Fruit fly (Drosophila melanogaster) whole organism, embryonic: ENCODE data around the gene scrib.
A peak's percentile ranks its signal among the peaks of the same experiment; 100 is the strongest.

Experiments used
- Asciz ChIP-seq: fragments of 200-800 bp; sonication (Bioruptor generic); optimal IDR thresholded peaks from 2 replicates; lab custom pipeline; 2017; ENCODE audit warnings: missing biosample characterization, mild to moderate bottlenecking, missing genetic modification characterization, missing genetic modification reagents
- Bteb2 ChIP-seq: fragments of 200-800 bp; sonication (Bioruptor generic); optimal IDR thresholded peaks from 2 replicates; lab custom pipeline; 2016; ENCODE audit warnings: missing biosample characterization, missing genetic modification characterization
- CG10274 ChIP-seq: fragments of 200-800 bp; sonication (Bioruptor generic); optimal IDR thresholded peaks from 3 replicates; lab custom pipeline; 2017; ENCODE audit warnings: missing biosample characterization, mild to moderate bottlenecking, missing genetic modification characterization
- CG10543 ChIP-seq: fragments of 200-800 bp; sonication (Bioruptor generic); optimal IDR thresholded peaks from 3 replicates; lab custom pipeline; 2017; ENCODE audit warnings: missing biosample characterization, mild to moderate bottlenecking, missing genetic modification characterization, moderate library complexity
- CG10979 ChIP-seq: fragments of 200-800 bp; sonication (Bioruptor generic); optimal IDR thresholded peaks from 2 replicates; lab custom pipeline; 2018; ENCODE audit warnings: missing biosample characterization, mild to moderate bottlenecking, missing genetic modification characterization, moderate library complexity
- CG11085 ChIP-seq: fragments of 200-800 bp; sonication (Bioruptor generic); IDR thresholded peaks from 2 replicates; pipeline ENCODE4 v1.3.6; 2022; ENCODE audit warnings: missing biosample characterization, missing genetic modification characterization
- CG11456 ChIP-seq: fragments of 200-800 bp; sonication (Bioruptor generic); IDR thresholded peaks from 3 replicates; pipeline ENCODE4 v1.3.6; 2022; ENCODE audit warnings: missing biosample characterization, missing genetic modification characterization
- CG12769 ChIP-seq: fragments of 200-800 bp; sonication (Bioruptor generic); optimal IDR thresholded peaks from 2 replicates; lab custom pipeline; 2019; ENCODE audit warnings: missing biosample characterization, mild to moderate bottlenecking, missing genetic modification characterization, moderate library complexity
- CG12942 ChIP-seq: fragments of 200-800 bp; sonication (Bioruptor generic); optimal IDR thresholded peaks from 3 replicates; lab custom pipeline; 2016; ENCODE audit warnings: missing biosample characterization, missing genetic modification characterization
- CG14860 ChIP-seq: fragments of 200-800 bp; sonication (Bioruptor generic); IDR thresholded peaks from 3 replicates; pipeline ENCODE4 v1.3.6; 2022; ENCODE audit warnings: missing biosample characterization, missing genetic modification characterization; ENCODE audit not compliant: partially characterized antibody
- CG18011 ChIP-seq: fragments of 200-800 bp; sonication (Bioruptor generic); optimal IDR thresholded peaks from 2 replicates; lab custom pipeline; 2017; ENCODE audit warnings: missing biosample characterization, missing genetic modification characterization, mild to moderate bottlenecking, moderate library complexity, missing genotype
- CG18599 ChIP-seq: fragments of 200-800 bp; sonication (Bioruptor generic); optimal IDR thresholded peaks from 3 replicates; lab custom pipeline; 2017; ENCODE audit warnings: missing biosample characterization, missing genetic modification characterization, mild to moderate bottlenecking, moderate library complexity, missing genetic modification reagents
- CG3065 ChIP-seq: fragments of 200-800 bp; sonication (Bioruptor generic); optimal IDR thresholded peaks from 2 replicates; lab custom pipeline; 2016; ENCODE audit warnings: missing biosample characterization, missing genetic modification characterization
- CG31441 ChIP-seq: fragments of 200-800 bp; sonication (Bioruptor generic); IDR thresholded peaks from 2 replicates; pipeline ENCODE4 v1.3.6; 2022; ENCODE audit warnings: missing biosample characterization, missing genetic modification characterization
- CG43689 ChIP-seq: fragments of 200-800 bp; sonication (Bioruptor generic); IDR thresholded peaks from 2 replicates; pipeline ENCODE4 v1.3.6; 2022; ENCODE audit warnings: missing biosample characterization, missing genetic modification characterization
- CG6689 ChIP-seq: fragments of 200-800 bp; sonication (Bioruptor generic); IDR thresholded peaks from 2 replicates; pipeline ENCODE4 v1.3.6; 2022; ENCODE audit warnings: missing biosample characterization, missing genetic modification characterization
- CG9727 ChIP-seq: fragments of 200-800 bp; sonication (Bioruptor generic); optimal IDR thresholded peaks from 3 replicates; lab custom pipeline; 2017; ENCODE audit warnings: missing biosample characterization, mild to moderate bottlenecking, missing genetic modification characterization
- CHES-1-like ChIP-seq: fragments of 200-800 bp; sonication (Bioruptor generic); optimal IDR thresholded peaks from 2 replicates; lab custom pipeline; 2016; ENCODE audit warnings: missing biosample characterization, missing genetic modification characterization
- Camta ChIP-seq: fragments of 200-800 bp; sonication (Bioruptor generic); optimal IDR thresholded peaks from 2 replicates; lab custom pipeline; 2016; ENCODE audit warnings: missing biosample characterization, missing genetic modification characterization
- Dbx ChIP-seq: fragments of 200-800 bp; sonication (Bioruptor generic); IDR thresholded peaks from 3 replicates; pipeline ENCODE4 v1.3.6; 2022; ENCODE audit warnings: missing biosample characterization, missing genetic modification characterization
- E2f2 ChIP-seq: fragments of 200-800 bp; sonication (Bioruptor generic); IDR thresholded peaks from 2 replicates; pipeline ENCODE4 v1.3.6; 2022; ENCODE audit warnings: missing biosample characterization, missing genetic modification characterization
- HLH4C ChIP-seq: fragments of 200-800 bp; sonication (Bioruptor generic); IDR thresholded peaks from 3 replicates; pipeline ENCODE4 v1.3.6; 2022; ENCODE audit warnings: missing biosample characterization, missing genetic modification characterization; ENCODE audit not compliant: partially characterized antibody
- Hr39 ChIP-seq: fragments of >200 bp; optimal IDR thresholded peaks from 2 replicates; lab custom pipeline; 2017
- MBD-R2 ChIP-seq: fragments of 200-800 bp; sonication (Bioruptor generic); IDR thresholded peaks from 2 replicates; pipeline ENCODE4 v1.3.6; 2022; ENCODE audit warnings: missing biosample characterization, missing genetic modification characterization
- Meics ChIP-seq: fragments of 200-800 bp; sonication (Bioruptor generic); optimal IDR thresholded peaks from 2 replicates; lab custom pipeline; 2017; ENCODE audit warnings: missing biosample characterization, mild to moderate bottlenecking, missing genetic modification characterization
- NFAT ChIP-seq: fragments of 200-800 bp; sonication (Bioruptor generic); IDR thresholded peaks from 2 replicates; pipeline ENCODE4 v1.3.6; 2022; ENCODE audit warnings: missing biosample characterization, missing genetic modification characterization
- Ptx1 ChIP-seq: fragments of 200-800 bp; sonication (Bioruptor generic); IDR thresholded peaks from 2 replicates; pipeline ENCODE4 v1.3.6; 2022; ENCODE audit warnings: missing biosample characterization, missing genetic modification characterization
- Ravus ChIP-seq: fragments of 200-800 bp; sonication (Bioruptor generic); IDR thresholded peaks from 2 replicates; pipeline ENCODE4 v1.3.6; 2022; ENCODE audit warnings: missing biosample characterization, missing genetic modification characterization
- Six4 ChIP-seq: fragments of 200-800 bp; sonication (Bioruptor generic); optimal IDR thresholded peaks from 2 replicates; lab custom pipeline; 2016; ENCODE audit warnings: missing biosample characterization, missing genetic modification characterization
- abd-A ChIP-seq: fragments of 200-800 bp; sonication (Bioruptor generic); optimal IDR thresholded peaks from 3 replicates; lab custom pipeline; 2019; ENCODE audit warnings: missing biosample characterization, mild to moderate bottlenecking, missing genetic modification characterization, moderate library complexity
- bowl ChIP-seq: fragments of 200-800 bp; sonication (Bioruptor generic); IDR thresholded peaks from 2 replicates; pipeline ENCODE4 v1.3.6; 2022; ENCODE audit warnings: missing biosample characterization, missing genetic modification characterization
- chinmo ChIP-seq: fragments of 200-800 bp; sonication (Bioruptor generic); IDR thresholded peaks from 4 replicates; pipeline ENCODE4 v1.3.6; 2022; ENCODE audit warnings: missing biosample characterization, missing genetic modification characterization; ENCODE audit not compliant: partially characterized antibody
- dati ChIP-seq: fragments of 200-800 bp; sonication (Bioruptor generic); IDR thresholded peaks from 2 replicates; pipeline ENCODE4 v1.3.6; 2022; ENCODE audit warnings: missing biosample characterization, missing genetic modification characterization
- dpn ChIP-seq, 2 experiments: fragments of 200-800 bp; sonication (Bioruptor generic); optimal IDR thresholded peaks; 3 replicates each; lab custom pipeline; 2016; ENCODE audit warnings: missing biosample characterization in 2 of 2, missing genetic modification characterization in 2 of 2
- dysf ChIP-seq: fragments of 200-800 bp; sonication (Bioruptor generic); IDR thresholded peaks from 3 replicates; pipeline ENCODE4 v1.3.6; 2022; ENCODE audit warnings: missing biosample characterization, missing genetic modification characterization
- gcm2 ChIP-seq: fragments of 200-800 bp; sonication (Bioruptor generic); optimal IDR thresholded peaks from 2 replicates; lab custom pipeline; 2016; ENCODE audit warnings: missing biosample characterization, missing genetic modification characterization
- grn ChIP-seq: fragments of 200-800 bp; sonication (Bioruptor generic); optimal IDR thresholded peaks from 3 replicates; lab custom pipeline; 2017; ENCODE audit warnings: missing biosample characterization, missing genetic modification characterization
- ken ChIP-seq: fragments of 200-800 bp; sonication (Bioruptor generic); IDR thresholded peaks from 3 replicates; pipeline ENCODE4 v1.3.6; 2022; ENCODE audit warnings: missing biosample characterization, missing genetic modification characterization
- mld ChIP-seq: fragments of 200-800 bp; sonication (Bioruptor generic); IDR thresholded peaks from 3 replicates; pipeline ENCODE4 v1.3.6; 2022; ENCODE audit warnings: missing biosample characterization, missing genetic modification characterization; ENCODE audit not compliant: partially characterized antibody
- oc ChIP-seq: fragments of 200-800 bp; sonication (Bioruptor generic); optimal IDR thresholded peaks from 2 replicates; lab custom pipeline; 2018; ENCODE audit warnings: missing biosample characterization, mild to moderate bottlenecking, missing genetic modification characterization, moderate library complexity
- odd ChIP-seq: fragments of 200-800 bp; sonication (Bioruptor generic); optimal IDR thresholded peaks from 2 replicates; lab custom pipeline; 2017; ENCODE audit warnings: missing biosample characterization, mild to moderate bottlenecking, missing genetic modification characterization
- row ChIP-seq: fragments of 200-800 bp; sonication (Bioruptor generic); IDR thresholded peaks from 3 replicates; pipeline ENCODE4 v1.3.6; 2022; ENCODE audit warnings: missing biosample characterization, missing genetic modification characterization
- sc ChIP-seq, 3 experiments: fragments of >200 bp in 2 of 3; fragments of 200-800 bp in 1 of 3; sonication (Bioruptor generic) in 1 of 3; optimal IDR thresholded peaks; 2 replicates in 2 of 3; 3 replicates in 1 of 3; lab custom pipeline; 2017; ENCODE audit warnings: mild to moderate bottlenecking in 1 of 3, missing biosample characterization in 1 of 3, missing genetic modification characterization in 1 of 3, missing genetic modification reagents in 1 of 3
- sd ChIP-seq: fragments of 200-800 bp; sonication (Bioruptor generic); optimal IDR thresholded peaks from 3 replicates; lab custom pipeline; 2018; ENCODE audit warnings: missing biosample characterization, mild to moderate bottlenecking, missing genetic modification characterization, moderate library complexity
- slp2 ChIP-seq: fragments of 200-800 bp; sonication (Bioruptor generic); optimal IDR thresholded peaks from 2 replicates; lab custom pipeline; 2016; ENCODE audit warnings: missing biosample characterization, missing genetic modification characterization
- sna ChIP-seq: fragments of 200-800 bp; sonication (Bioruptor generic); IDR thresholded peaks from 2 replicates; pipeline ENCODE4 v1.3.6; 2022; ENCODE audit warnings: missing biosample characterization, missing genetic modification characterization; ENCODE audit not compliant: partially characterized antibody
- trem ChIP-seq: fragments of 200-800 bp; optimal IDR thresholded peaks from 3 replicates; lab custom pipeline; 2019; ENCODE audit warnings: missing biosample characterization, mild to moderate bottlenecking, missing genetic modification characterization, moderate library complexity
- unpg ChIP-seq: fragments of 200-800 bp; sonication (Bioruptor generic); optimal IDR thresholded peaks from 3 replicates; lab custom pipeline; 2018; ENCODE audit warnings: missing biosample characterization, mild to moderate bottlenecking, missing genetic modification characterization, moderate library complexity
- zen ChIP-seq: fragments of 200-800 bp; sonication (Bioruptor generic); optimal IDR thresholded peaks from 3 replicates; lab custom pipeline; 2018; ENCODE audit warnings: missing biosample characterization, mild to moderate bottlenecking, missing genetic modification characterization, moderate library complexity
- zfh1 ChIP-seq: fragments of 200-800 bp; sonication (Bioruptor generic); IDR thresholded peaks from 3 replicates; pipeline ENCODE4 v1.3.6; 2022; ENCODE audit warnings: missing biosample characterization, missing genetic modification characterization

The scrib gene

dm6 chr3R:26631334-26631919 is 95.3 kb downstream of the scrib start, which contains the start of gene TwdlN:
Gene TwdlN (plus strand): TSS chr3R:26631869.
- TF ChIP-seq trem (tag; lab: Kevin White, UChicago) (no peak), CG31441 (GFP tag; lab: Robert Waterston, UW) (no peak), CG14860 (GFP tag; lab: Robert Waterston, UW) (no peak), unpg (GFP tag; lab: Kevin White, UChicago) (no peak), chinmo (peak; percentile 87; the same call in 3 of the 4 replicates), ken (GFP tag; lab: Robert Waterston, UW) (no peak), CG18599 (GFP tag; lab: Kevin White, UChicago) (no peak), CG6689 (no peak), CG11085 (GFP tag; lab: Robert Waterston, UW) (no peak), sna (GFP tag; lab: Robert Waterston, UW) (no peak), sc (optimal IDR thresholded peaks at IDR 0.05; lab: Kevin White, UChicago) (no peak), sc (GFP tag; optimal IDR thresholded peaks at IDR 0.05; lab: Kevin White, UChicago) (no peak), oc (tag; lab: Kevin White, UChicago) (peak; percentile 31), Ptx1 (GFP tag; lab: Robert Waterston, UW) (no peak), CG18011 (GFP tag; lab: Kevin White, UChicago) (no peak), CG10543 (GFP tag; lab: Kevin White, UChicago) (no peak), Camta (no peak), CHES-1-like (GFP tag; lab: Kevin White, UChicago) (no peak), CG12769 (tag; lab: Kevin White, UChicago) (no peak), Ravus (GFP tag; lab: Robert Waterston, UW) (no peak), CG10274 (GFP tag; lab: Kevin White, UChicago) (no peak), HLH4C (GFP tag; lab: Robert Waterston, UW) (no peak), CG10979 (tag; lab: Kevin White, UChicago) (no peak), Asciz (GFP tag; lab: Kevin White, UChicago) (no peak), CG9727 (GFP tag; lab: Kevin White, UChicago) (no peak), NFAT (GFP tag; lab: Robert Waterston, UW) (0 out of 2 replicates have a peak, but pooled peaks have one; percentile 15), CG3065 (GFP tag; lab: Kevin White, UChicago) (no peak), grn (GFP tag; lab: Kevin White, UChicago) (peak; percentile 49), E2f2 (GFP tag; lab: Robert Waterston, UW) (no peak), gcm2 (GFP tag; lab: Kevin White, UChicago) (no peak), odd (GFP tag; lab: Kevin White, UChicago) (peak; percentile 3), sd (tag; lab: Kevin White, UChicago) (peak; percentile 70), abd-A (tag; lab: Kevin White, UChicago) (peak; percentile 56), Meics (GFP tag; lab: Kevin White, UChicago) (no peak), dati (GFP tag; lab: Robert Waterston, UW) (no peak)

DNA sequence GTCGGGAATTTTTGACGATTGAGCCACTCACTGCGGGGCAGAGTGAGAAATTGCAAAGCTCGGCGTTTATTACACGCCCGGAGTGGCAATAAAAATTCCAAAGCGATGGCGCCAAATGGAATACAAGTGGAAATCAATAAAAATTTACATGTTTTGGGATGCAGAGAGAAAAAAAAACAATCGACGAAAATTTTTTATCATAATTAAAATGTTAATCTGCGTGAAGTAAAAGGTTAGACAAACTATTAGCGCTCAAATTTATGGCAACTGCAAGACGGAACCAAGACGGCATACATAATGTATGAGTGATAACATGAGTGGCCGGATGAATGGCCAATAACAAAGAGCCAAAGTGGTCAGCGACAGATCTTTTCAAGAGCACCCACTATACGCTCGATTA is 96.9 kb downstream of the scrib start:
- TF ChIP-seq bowl (GFP tag; lab: Robert Waterston, UW) (no peak), slp2 (GFP tag; lab: Kevin White, UChicago) (no peak), row (GFP tag; lab: Robert Waterston, UW) (no peak), Dbx (GFP tag; lab: Robert Waterston, UW) (0 out of 3 replicates have a peak, but pooled peaks have one; percentile 3), CG12942 (no peak), abd-A (tag; lab: Kevin White, UChicago) (peak; percentile 89), dpn (GFP tag; optimal IDR thresholded peaks at IDR 0.05; lab: Kevin White, UChicago) (no peak), Six4 (no peak), Hr39 (no peak), CG11456 (GFP tag; lab: Robert Waterston, UW) (no peak), zen (tag; lab: Kevin White, UChicago) (no peak), CG43689 (GFP tag; lab: Robert Waterston, UW) (no peak), zfh1 (GFP tag; lab: Robert Waterston, UW) (no peak), dysf (GFP tag; lab: Robert Waterston, UW) (no peak), MBD-R2 (GFP tag; lab: Robert Waterston, UW) (no peak), Bteb2 (GFP tag; lab: Kevin White, UChicago) (no peak), CG18599 (GFP tag; lab: Kevin White, UChicago) (no peak), mld (GFP tag; lab: Robert Waterston, UW) (no peak)
